Fruit fly (Drosophila melanogaster): Measurements from ENCODE around the gene dsx-c73A.

dm6 chr3L:16495989-16496797, 44.4 kb upstream of the dsx-c73A start, which contains the start of gene CG42514:
- TF ChIP-seq CTCF (optimal IDR thresholded peaks at IDR 0.05), result no peak
- TF ChIP-seq CG8478 (optimal IDR thresholded peaks at IDR 0.05), result no peak

Data from S2 (cell line).